Fruit fly (Drosophila melanogaster) whole organism, embryonic: ENCODE data around the gene ND-39.

Experiments
- Antp ChIP-seq: fragments of 200-800 bp; sonication (Bioruptor generic); optimal IDR thresholded peaks from 3 replicates; lab custom pipeline; 2016; ENCODE audit warnings: missing biosample characterization, missing genetic modification characterization
- CG10543 ChIP-seq: fragments of 200-800 bp; sonication (Bioruptor generic); optimal IDR thresholded peaks from 3 replicates; lab custom pipeline; 2017; ENCODE audit warnings: missing biosample characterization, mild to moderate bottlenecking, missing genetic modification characterization, moderate library complexity
- CG10979 ChIP-seq: fragments of 200-800 bp; sonication (Bioruptor generic); optimal IDR thresholded peaks from 2 replicates; lab custom pipeline; 2018; ENCODE audit warnings: missing biosample characterization, mild to moderate bottlenecking, missing genetic modification characterization, moderate library complexity
- CG11504 ChIP-seq: fragments of 200-800 bp; sonication (Bioruptor generic); optimal IDR thresholded peaks from 3 replicates; lab custom pipeline; 2019; ENCODE audit warnings: missing biosample characterization, mild to moderate bottlenecking, missing genetic modification characterization, moderate library complexity
- CG15696 ChIP-seq: fragments of 200-800 bp; sonication (Bioruptor generic); optimal IDR thresholded peaks from 2 replicates; lab custom pipeline; 2019; ENCODE audit warnings: missing biosample characterization, mild to moderate bottlenecking, missing genetic modification characterization, moderate library complexity
- CG17328 ChIP-seq: fragments of 200-800 bp; sonication (Bioruptor generic); IDR thresholded peaks from 2 replicates; pipeline ENCODE4 v1.3.6; 2022; ENCODE audit warnings: missing biosample characterization, missing genetic modification characterization
- CG17361 ChIP-seq: fragments of 200-800 bp; sonication (Bioruptor generic); IDR thresholded peaks from 3 replicates; pipeline ENCODE4 v1.3.6; 2022; ENCODE audit warnings: missing biosample characterization, missing genetic modification characterization
- CG2202 ChIP-seq: fragments of 200-800 bp; sonication (Bioruptor generic); optimal IDR thresholded peaks from 2 replicates; lab custom pipeline; 2018; ENCODE audit warnings: missing biosample characterization, mild to moderate bottlenecking, missing genetic modification characterization
- CG30403 ChIP-seq: fragments of 200-800 bp; sonication (Bioruptor generic); optimal IDR thresholded peaks from 3 replicates; lab custom pipeline; 2016; ENCODE audit warnings: missing biosample characterization, missing genetic modification characterization
- CG32532 ChIP-seq: fragments of 200-800 bp; sonication (Bioruptor generic); IDR thresholded peaks from 2 replicates; pipeline ENCODE4 v1.3.6; 2022; ENCODE audit warnings: missing biosample characterization, missing genetic modification characterization
- CG32772 ChIP-seq: fragments of 200-800 bp; sonication (Bioruptor generic); IDR thresholded peaks from 2 replicates; pipeline ENCODE4 v1.3.6; 2022; ENCODE audit warnings: missing biosample characterization, missing genetic modification characterization
- CG3847 ChIP-seq: fragments of 200-800 bp; sonication (Bioruptor generic); IDR thresholded peaks from 2 replicates; pipeline ENCODE4 v1.3.6; 2022; ENCODE audit warnings: missing biosample characterization, missing genetic modification characterization
- CG4854 ChIP-seq: fragments of 200-800 bp; sonication (Bioruptor generic); optimal IDR thresholded peaks from 2 replicates; lab custom pipeline; 2016; ENCODE audit warnings: missing biosample characterization, missing genetic modification characterization, inconsistent platforms
- CG6689 ChIP-seq: fragments of 200-800 bp; sonication (Bioruptor generic); IDR thresholded peaks from 2 replicates; pipeline ENCODE4 v1.3.6; 2022; ENCODE audit warnings: missing biosample characterization, missing genetic modification characterization
- CG7987 ChIP-seq: fragments of 200-800 bp; sonication (Bioruptor generic); optimal IDR thresholded peaks from 2 replicates; lab custom pipeline; 2018; ENCODE audit warnings: missing biosample characterization, mild to moderate bottlenecking, missing genetic modification characterization, moderate library complexity
- CG9876 ChIP-seq: fragments of 200-800 bp; sonication (Bioruptor generic); optimal IDR thresholded peaks from 2 replicates; lab custom pipeline; 2016; ENCODE audit warnings: missing biosample characterization, missing genetic modification characterization
- CTCF ChIP-seq: fragments of 200-800 bp; sonication (Bioruptor generic); optimal IDR thresholded peaks from 2 replicates; lab custom pipeline; 2017; ENCODE audit warnings: missing biosample characterization, mild to moderate bottlenecking, missing genetic modification characterization, moderate library complexity
- D19A ChIP-seq: fragments of 200-800 bp; optimal IDR thresholded peaks from 3 replicates; lab custom pipeline; 2019; ENCODE audit warnings: missing biosample characterization, mild to moderate bottlenecking, missing genetic modification characterization, moderate library complexity
- Gug ChIP-seq: fragments of 200-800 bp; sonication (Bioruptor generic); IDR thresholded peaks from 4 replicates; pipeline ENCODE4 v1.3.6; 2022; ENCODE audit warnings: missing biosample characterization, missing genetic modification characterization
- HLHmδ ChIP-seq: fragments of 200-800 bp; sonication (Bioruptor generic); optimal IDR thresholded peaks from 2 replicates; lab custom pipeline; 2018; ENCODE audit warnings: missing biosample characterization, mild to moderate bottlenecking, missing genetic modification characterization, moderate library complexity
- Hsf ChIP-seq: fragments of 200-800 bp; sonication (Bioruptor generic); optimal IDR thresholded peaks from 3 replicates; lab custom pipeline; 2016; ENCODE audit warnings: missing biosample characterization, missing genetic modification characterization
- MTF-1 ChIP-seq: fragments of 200-800 bp; sonication (Bioruptor generic); optimal IDR thresholded peaks from 2 replicates; lab custom pipeline; 2018; ENCODE audit warnings: missing biosample characterization, mild to moderate bottlenecking, missing genetic modification characterization, borderline replicate concordance
- Mrtf ChIP-seq: fragments of 200-800 bp; sonication (Bioruptor generic); IDR thresholded peaks from 3 replicates; pipeline ENCODE4 v1.3.6; 2022; ENCODE audit warnings: missing biosample characterization, missing genetic modification characterization
- Myb ChIP-seq: fragments of 200-800 bp; sonication (Bioruptor generic); optimal IDR thresholded peaks from 2 replicates; lab custom pipeline; 2016; ENCODE audit warnings: missing biosample characterization, missing genetic modification characterization
- Oli ChIP-seq: fragments of 200-800 bp; sonication (Bioruptor generic); optimal IDR thresholded peaks from 2 replicates; lab custom pipeline; 2018; ENCODE audit warnings: missing biosample characterization, mild to moderate bottlenecking, missing genetic modification characterization, moderate library complexity
- Opbp ChIP-seq: fragments of 200-800 bp; sonication (Bioruptor generic); IDR thresholded peaks from 3 replicates; pipeline ENCODE4 v1.3.6; 2022; ENCODE audit warnings: missing biosample characterization, missing genetic modification characterization; ENCODE audit not compliant: partially characterized antibody
- az2 ChIP-seq: fragments of 200-800 bp; sonication (Bioruptor generic); optimal IDR thresholded peaks from 3 replicates; lab custom pipeline; 2016; ENCODE audit warnings: missing biosample characterization, missing genetic modification characterization
- bsh ChIP-seq, 2 experiments: fragments of 200-800 bp; sonication (Bioruptor generic); optimal IDR thresholded peaks; 2 replicates each; lab custom pipeline; 2017 to 2018; ENCODE audit warnings: mild to moderate bottlenecking in 2 of 2, missing biosample characterization in 2 of 2, missing genetic modification characterization in 2 of 2, moderate library complexity in 1 of 2
- chif ChIP-seq, 2 experiments: fragments of 200-800 bp; sonication (Bioruptor generic); optimal IDR thresholded peaks; 3 replicates each; lab custom pipeline; 2016; ENCODE audit warnings: missing biosample characterization in 2 of 2, missing genetic modification characterization in 2 of 2
- chn ChIP-seq: fragments of 200-800 bp; sonication (Bioruptor generic); optimal IDR thresholded peaks from 2 replicates; lab custom pipeline; 2016; ENCODE audit warnings: missing biosample characterization, missing genetic modification characterization
- dati ChIP-seq: fragments of 200-800 bp; sonication (Bioruptor generic); IDR thresholded peaks from 2 replicates; pipeline ENCODE4 v1.3.6; 2022; ENCODE audit warnings: missing biosample characterization, missing genetic modification characterization
- esg ChIP-seq: fragments of 200-800 bp; sonication (Bioruptor generic); conservative IDR thresholded peaks from 2 replicates; pipeline ENCODE4 v1.3.6; 2022; ENCODE audit warnings: missing biosample characterization, missing genetic modification characterization
- gem ChIP-seq: fragments of 200-800 bp; sonication (Bioruptor generic); optimal IDR thresholded peaks from 2 replicates; lab custom pipeline; 2019; ENCODE audit warnings: missing biosample characterization, mild to moderate bottlenecking, missing genetic modification characterization, moderate library complexity
- ken ChIP-seq: fragments of 200-800 bp; sonication (Bioruptor generic); IDR thresholded peaks from 3 replicates; pipeline ENCODE4 v1.3.6; 2022; ENCODE audit warnings: missing biosample characterization, missing genetic modification characterization
- lilli ChIP-seq: fragments of 200-800 bp; sonication (Bioruptor generic); optimal IDR thresholded peaks from 3 replicates; lab custom pipeline; 2016; ENCODE audit warnings: missing biosample characterization, missing genetic modification characterization
- lmd ChIP-seq: fragments of 200-800 bp; sonication (Bioruptor generic); IDR thresholded peaks from 2 replicates; pipeline ENCODE4 v1.3.6; 2022; ENCODE audit warnings: missing biosample characterization, missing genetic modification characterization
- lola ChIP-seq, 3 experiments: fragments of >200 bp in 2 of 3; fragments of 200-800 bp in 1 of 3; sonication (Bioruptor generic) in 1 of 3; optimal IDR thresholded peaks; 2 replicates each; lab custom pipeline; 2017 to 2019; ENCODE audit warnings: missing biosample characterization in 3 of 3, missing genetic modification characterization in 3 of 3, mild to moderate bottlenecking in 1 of 3, moderate library complexity in 1 of 3
- mam ChIP-seq: fragments of 200-800 bp; sonication (Bioruptor generic); optimal IDR thresholded peaks from 3 replicates; lab custom pipeline; 2016; ENCODE audit warnings: missing biosample characterization, missing genetic modification characterization
- nmo ChIP-seq: fragments of 200-800 bp; sonication (Bioruptor generic); optimal IDR thresholded peaks from 2 replicates; lab custom pipeline; 2018; ENCODE audit warnings: missing biosample characterization, mild to moderate bottlenecking, missing genetic modification characterization, moderate library complexity
- phol ChIP-seq: fragments of 200-800 bp; sonication (Bioruptor generic); optimal IDR thresholded peaks from 3 replicates; lab custom pipeline; 2018; ENCODE audit warnings: missing biosample characterization, mild to moderate bottlenecking, missing genetic modification characterization, moderate library complexity
- pum ChIP-seq: fragments of 200-800 bp; sonication (Bioruptor generic); optimal IDR thresholded peaks from 2 replicates; lab custom pipeline; 2016; ENCODE audit warnings: missing biosample characterization, missing genetic modification characterization
- row ChIP-seq: fragments of 200-800 bp; sonication (Bioruptor generic); IDR thresholded peaks from 3 replicates; pipeline ENCODE4 v1.3.6; 2022; ENCODE audit warnings: missing biosample characterization, missing genetic modification characterization
- run ChIP-seq: fragments of 200-800 bp; sonication (Bioruptor generic); optimal IDR thresholded peaks from 3 replicates; lab custom pipeline; 2018; ENCODE audit warnings: missing biosample characterization, mild to moderate bottlenecking, missing genetic modification characterization
- sens ChIP-seq: fragments of 200-800 bp; sonication (Bioruptor generic); peaks from one replicate; lab custom pipeline; 2016; ENCODE audit warnings: missing biosample characterization, missing genetic modification characterization
- sim ChIP-seq: fragments of 200-800 bp; sonication (Bioruptor generic); IDR thresholded peaks from 2 replicates; pipeline ENCODE4 v1.3.6; 2022; ENCODE audit warnings: missing biosample characterization, missing genetic modification characterization
- slbo ChIP-seq: fragments of 200-800 bp; sonication (Bioruptor generic); IDR thresholded peaks from 2 replicates; pipeline ENCODE4 v1.3.6; 2022; ENCODE audit warnings: missing biosample characterization, missing genetic modification characterization
- sr ChIP-seq: fragments of 200-800 bp; sonication (Bioruptor generic); IDR thresholded peaks from 3 replicates; pipeline ENCODE4 v1.3.6; 2022; ENCODE audit warnings: missing biosample characterization, missing genetic modification characterization
- tap ChIP-seq: fragments of 200-800 bp; optimal IDR thresholded peaks from 3 replicates; lab custom pipeline; 2019; ENCODE audit warnings: missing biosample characterization, mild to moderate bottlenecking, missing genetic modification characterization, moderate library complexity
- toy ChIP-seq: fragments of 200-800 bp; sonication (Bioruptor generic); IDR thresholded peaks from 2 replicates; pipeline ENCODE4 v1.3.6; 2022; ENCODE audit warnings: missing biosample characterization, missing genetic modification characterization
- unpg ChIP-seq: fragments of 200-800 bp; sonication (Bioruptor generic); optimal IDR thresholded peaks from 3 replicates; lab custom pipeline; 2018; ENCODE audit warnings: missing biosample characterization, mild to moderate bottlenecking, missing genetic modification characterization, moderate library complexity
- zfh1 ChIP-seq: fragments of 200-800 bp; sonication (Bioruptor generic); IDR thresholded peaks from 3 replicates; pipeline ENCODE4 v1.3.6; 2022; ENCODE audit warnings: missing biosample characterization, missing genetic modification characterization

The ND-39 gene

DNA sequence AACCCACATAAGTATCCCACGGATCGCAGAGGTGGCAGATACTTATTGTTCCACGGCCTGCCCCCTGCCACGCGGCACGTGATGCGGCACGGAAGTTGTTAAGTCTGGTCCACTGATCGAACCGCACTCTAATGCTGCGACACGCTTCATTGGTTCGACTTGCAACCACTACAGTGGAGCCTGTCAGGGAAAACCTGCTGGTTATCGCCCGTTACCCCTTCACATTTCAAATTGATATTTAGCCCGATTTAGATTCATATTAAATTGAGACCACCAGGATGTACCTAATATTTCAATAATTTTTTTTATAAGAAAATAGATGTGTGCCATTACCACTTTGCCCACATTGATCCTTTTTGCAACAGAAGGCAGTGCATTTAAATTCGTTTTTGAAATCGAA is 44.5 kb upstream of the ND-39 start (continued):
- TF ChIP-seq Gug (GFP tag; lab: Robert Waterston, UW) (peak; percentile 21; the same call in 1 of the 4 replicates), CG2202 (tag; lab: Kevin White, UChicago) (no peak), CG4854 (GFP tag; lab: Kevin White, UChicago) (no peak), Antp (peak; percentile 1), CG3847 (GFP tag; lab: Robert Waterston, UW) (no peak), toy (GFP tag; lab: Robert Waterston, UW) (0 out of 2 replicates have a peak, but pooled peaks have one; percentile 6), zfh1 (peak; percentile 59; the same call in 2 of the 3 replicates), Mrtf (0 out of 3 replicates have a peak, but pooled peaks have one; percentile 36), lmd (peak; percentile 16; the same call in 1 of the 2 replicates), slbo (GFP tag; lab: Robert Waterston, UW) (0 out of 2 replicates have a peak, but pooled peaks have one; percentile 15), Oli (tag; lab: Kevin White, UChicago) (peak; percentile 25), dati (GFP tag; lab: Robert Waterston, UW) (no peak), chn (GFP tag; lab: Kevin White, UChicago) (peak; percentile 12), CG32772 (GFP tag; lab: Robert Waterston, UW) (0 out of 2 replicates have a peak, but pooled peaks have one; percentile 22), row (GFP tag; lab: Robert Waterston, UW) (0 out of 3 replicates have a peak, but pooled peaks have one; percentile 33), Myb (GFP tag; lab: Kevin White, UChicago) (no peak), pum (no peak), MTF-1 (GFP tag; lab: Kevin White, UChicago) (no peak), CG10543 (GFP tag; lab: Kevin White, UChicago) (no peak), sr (GFP tag; lab: Robert Waterston, UW) (0 out of 3 replicates have a peak, but pooled peaks have one; percentile 18), CTCF (no peak), sim (GFP tag; lab: Robert Waterston, UW) (0 out of 2 replicates have a peak, but pooled peaks have one; percentile 17), CG10979 (tag; lab: Kevin White, UChicago) (peak; percentile 53), phol (tag; lab: Kevin White, UChicago) (peak; percentile 54), CG32532 (GFP tag; lab: Robert Waterston, UW) (no peak), CG30403 (GFP tag; lab: Kevin White, UChicago) (peak; percentile 37), esg (GFP tag; lab: Robert Waterston, UW) (0 out of 2 replicates have a peak, but pooled peaks have one; percentile 8), HLHmδ (GFP tag; lab: Kevin White, UChicago) (peak; percentile 80), nmo (peak; percentile 58), CG15696 (peak; percentile 32), CG7987 (GFP tag; lab: Kevin White, UChicago) (no peak), az2 (GFP tag; lab: Kevin White, UChicago) (peak; percentile 28), ken (peak; percentile 45; the same call in 1 of the 3 replicates), CG17361 (GFP tag; lab: Robert Waterston, UW) (0 out of 3 replicates have a peak, but pooled peaks have one; percentile 24), CG11504 (tag; lab: Kevin White, UChicago) (peak; percentile 37), chif (GFP tag; optimal IDR thresholded peaks at IDR 0.05; lab: Kevin White, UChicago) (peak in 1 of 2 experiments; percentile 64), gem (tag; lab: Kevin White, UChicago) (peak; percentile 55), Hsf (peak; percentile 9), unpg (GFP tag; lab: Kevin White, UChicago) (peak; percentile 38), CG9876 (GFP tag; lab: Kevin White, UChicago) (no peak), mam (GFP tag; lab: Kevin White, UChicago) (peak; percentile 17), CG6689 (GFP tag; lab: Robert Waterston, UW) (peak; percentile 36; the same call in 1 of the 2 replicates), Opbp (no peak), run (tag; lab: Kevin White, UChicago) (no peak), bsh (GFP tag; optimal IDR thresholded peaks at IDR 0.05; lab: Kevin White, UChicago) (peak in 1 of 2 experiments; percentile 43), lola (GFP tag; optimal IDR thresholded peaks at IDR 0.05; lab: Kevin White, UChicago) (peak in 1 of 3 experiments; percentile 50), lilli (GFP tag; lab: Kevin White, UChicago) (peak; percentile 27), sens (peak; percentile 70), CG17328 (no peak), tap (no peak), D19A (tag; lab: Kevin White, UChicago) (peak; percentile 48)
